Comparison of ENCODE assay signal across 1 fruit fly cellular context in genomic region chr2L:14461066-14461465, dm6.
TF ChIP-seq lines count a peak whose summit lies in the region.

No protein-coding gene starts in this region.

TF ChIP-seq in whole organism, embryonic, 481 proteins besides CTCF, POLR2A, EP300 and RAD21 (continued from another document and continues in another):
- TF ChIP-seq Max (GFP tag; optimal IDR thresholded peaks at IDR 0.05; lab: Kevin White, UChicago) (peak; percentile 69), CG16779 (GFP tag; IDR thresholded peaks at IDR 0.05; lab: Robert Waterston, UW) (no peak), Hey (tag; optimal IDR thresholded peaks at IDR 0.05; lab: Kevin White, UChicago) (no peak), Dip2 (GFP tag; IDR thresholded peaks at IDR 0.05; lab: Robert Waterston, UW) (no peak), lilli (GFP tag; optimal IDR thresholded peaks at IDR 0.05; lab: Kevin White, UChicago) (peak; percentile 81), CG17361 (GFP tag; IDR thresholded peaks at IDR 0.05; lab: Robert Waterston, UW) (peak; percentile 77), CG34376 (GFP tag; optimal IDR thresholded peaks at IDR 0.05; lab: Kevin White, UChicago) (no peak), vfl (GFP tag; optimal IDR thresholded peaks at IDR 0.05; lab: Kevin White, UChicago) (peak; percentile 49), CG11560 (tag; IDR thresholded peaks at IDR 0.05; lab: Robert Waterston, UW) (peak; percentile 48; the same call in 1 of the 3 replicates), CG9797 (GFP tag; optimal IDR thresholded peaks at IDR 0.05; lab: Kevin White, UChicago) (no peak), tup (GFP tag; optimal IDR thresholded peaks at IDR 0.05; lab: Kevin White, UChicago) (peak; percentile 44), ATbp (GFP tag; optimal IDR thresholded peaks at IDR 0.05; lab: Kevin White, UChicago) (peak; percentile 58), CG10654 (GFP tag; optimal IDR thresholded peaks at IDR 0.05; lab: Kevin White, UChicago) (peak; percentile 64), MBD-R2 (GFP tag; IDR thresholded peaks at IDR 0.05; lab: Robert Waterston, UW) (no peak; the same call in 1 of the 2 replicates), CG14014 (GFP tag; IDR thresholded peaks at IDR 0.05; lab: Robert Waterston, UW) (peak; percentile 63), Blimp-1 (GFP tag; optimal IDR thresholded peaks at IDR 0.05; lab: Kevin White, UChicago) (peak; percentile 66), Ets65A (GFP tag; lab: Kevin White, UChicago) (peak; percentile 96), CG9609 (GFP tag; optimal IDR thresholded peaks at IDR 0.05; lab: Kevin White, UChicago) (peak; percentile 70), az2 (GFP tag; optimal IDR thresholded peaks at IDR 0.05; lab: Kevin White, UChicago) (peak; percentile 85), slp2 (GFP tag; optimal IDR thresholded peaks at IDR 0.05; lab: Kevin White, UChicago) (peak; percentile 81), Jarid2 (GFP tag; optimal IDR thresholded peaks at IDR 0.05; lab: Kevin White, UChicago) (peak; percentile 38), jing (GFP tag; optimal IDR thresholded peaks at IDR 0.05; lab: Kevin White, UChicago) (peak; percentile 57), bab2 (GFP tag; optimal IDR thresholded peaks at IDR 0.05; lab: Kevin White, UChicago) (peak; percentile 84), h (optimal IDR thresholded peaks at IDR 0.05; lab: Kevin White, UChicago) (no peak), tx (GFP tag; optimal IDR thresholded peaks at IDR 0.05; lab: Kevin White, UChicago) (peak; percentile 74), chif (GFP tag; optimal IDR thresholded peaks at IDR 0.05; lab: Kevin White, UChicago) (peak; percentile 91 to 92), wdn (GFP tag; IDR thresholded peaks at IDR 0.05; lab: Robert Waterston, UW) (peak; percentile 60; the same call in 1 of the 2 replicates), sisA (GFP tag; IDR thresholded peaks at IDR 0.05; lab: Robert Waterston, UW) (peak; percentile 69), CG15011 (GFP tag; optimal IDR thresholded peaks at IDR 0.05; lab: Kevin White, UChicago) (peak; percentile 45), GATAe (GFP tag; conservative IDR thresholded peaks at IDR 0.05; lab: Robert Waterston, UW) (no peak), tna (GFP tag; IDR thresholded peaks at IDR 0.05; lab: Robert Waterston, UW; ENCODE audit: partially characterized antibody) (no peak), jumu (GFP tag; optimal IDR thresholded peaks at IDR 0.05; lab: Kevin White, UChicago) (peak; percentile 73), CG17612 (GFP tag; IDR thresholded peaks at IDR 0.05; lab: Robert Waterston, UW) (no peak), CG10979 (tag; optimal IDR thresholded peaks at IDR 0.05; lab: Kevin White, UChicago) (peak; percentile 90), dysf (GFP tag; IDR thresholded peaks at IDR 0.05; lab: Robert Waterston, UW) (peak; percentile 79), D (optimal IDR thresholded peaks at IDR 0.05; lab: Kevin White, UChicago) (no peak), D (GFP tag; optimal IDR thresholded peaks at IDR 0.05; lab: Kevin White, UChicago) (peak; percentile 86), pho (GFP tag; optimal IDR thresholded peaks at IDR 0.05; lab: Kevin White, UChicago) (peak; percentile 60), cad (GFP tag; optimal IDR thresholded peaks at IDR 0.05; lab: Kevin White, UChicago) (no peak), CG16813 (GFP tag; IDR thresholded peaks at IDR 0.05; lab: Robert Waterston, UW; ENCODE audit: partially characterized antibody) (no peak), CG10543 (GFP tag; optimal IDR thresholded peaks at IDR 0.05; lab: Kevin White, UChicago) (peak; percentile 3), CG7839 (tag; optimal IDR thresholded peaks at IDR 0.05; lab: Kevin White, UChicago) (peak; percentile 84), Dad (GFP tag; optimal IDR thresholded peaks at IDR 0.05; lab: Kevin White, UChicago) (peak; percentile 54), sob (GFP tag; IDR thresholded peaks at IDR 0.05; lab: Robert Waterston, UW) (no peak), CG13296 (GFP tag; optimal IDR thresholded peaks at IDR 0.05; lab: Kevin White, UChicago) (peak; percentile 20), CG8388 (GFP tag; optimal IDR thresholded peaks at IDR 0.05; lab: Kevin White, UChicago) (peak; percentile 88), CG8290 (GFP tag; optimal IDR thresholded peaks at IDR 0.05; lab: Kevin White, UChicago) (peak; percentile 89), CG8290 (tag; optimal IDR thresholded peaks at IDR 0.05; lab: Kevin White, UChicago) (peak; percentile 33 to 72), ham (GFP tag; IDR thresholded peaks at IDR 0.05; lab: Robert Waterston, UW) (0 out of 2 replicates have a peak, but pooled peaks have one; percentile 45), CrebB (tag; optimal IDR thresholded peaks at IDR 0.05; lab: Kevin White, UChicago) (peak; percentile 71), Hsf (GFP tag; optimal IDR thresholded peaks at IDR 0.05; lab: Kevin White, UChicago) (peak; percentile 88), CG7271 (tag; optimal IDR thresholded peaks at IDR 0.05; lab: Kevin White, UChicago) (no peak), gcm2 (GFP tag; optimal IDR thresholded peaks at IDR 0.05; lab: Kevin White, UChicago) (peak; percentile 46), CG33557 (GFP tag; optimal IDR thresholded peaks at IDR 0.05; lab: Kevin White, UChicago) (peak; percentile 91), luna (GFP tag; optimal IDR thresholded peaks at IDR 0.05; lab: Kevin White, UChicago) (peak; percentile 7), CG30403 (GFP tag; optimal IDR thresholded peaks at IDR 0.05; lab: Kevin White, UChicago) (peak; percentile 83), CG15269 (tag; optimal IDR thresholded peaks at IDR 0.05; lab: Kevin White, UChicago) (peak; percentile 80), CG15514 (GFP tag; optimal IDR thresholded peaks at IDR 0.05; lab: Kevin White, UChicago) (peak; percentile 16), Adf1 (GFP tag; IDR thresholded peaks at IDR 0.05; lab: Robert Waterston, UW) (0 out of 2 replicates have a peak, but pooled peaks have one; percentile 17), lola (GFP tag; optimal IDR thresholded peaks at IDR 0.05; lab: Kevin White, UChicago) (peak in 1 of 3 experiments; percentile 90), pros (GFP tag; optimal IDR thresholded peaks at IDR 0.05; lab: Kevin White, UChicago) (no peak), bcd (GFP tag; optimal IDR thresholded peaks at IDR 0.05; lab: Kevin White, UChicago) (peak; percentile 66), CG7786 (GFP tag; optimal IDR thresholded peaks at IDR 0.05; lab: Kevin White, UChicago) (peak; percentile 76), CG43689 (GFP tag; IDR thresholded peaks at IDR 0.05; lab: Robert Waterston, UW) (0 out of 2 replicates have a peak, but pooled peaks have one; percentile 8), slbo (GFP tag; IDR thresholded peaks at IDR 0.05; lab: Robert Waterston, UW) (peak; percentile 54), CG6765 (GFP tag; optimal IDR thresholded peaks at IDR 0.05; lab: Kevin White, UChicago) (no peak), CG4404 (GFP tag; IDR thresholded peaks at IDR 0.05; lab: Robert Waterston, UW) (peak; percentile 95), ttk (GFP tag; IDR thresholded peaks at IDR 0.05; lab: Robert Waterston, UW) (no peak; the same call in 1 of the 2 replicates), hth (optimal IDR thresholded peaks at IDR 0.05; lab: Kevin White, UChicago) (peak; percentile 15), tio (GFP tag; optimal IDR thresholded peaks at IDR 0.05; lab: Kevin White, UChicago) (peak; percentile 83), exex (tag; optimal IDR thresholded peaks at IDR 0.05; lab: Kevin White, UChicago) (no peak), CG7556 (GFP tag; optimal IDR thresholded peaks at IDR 0.05; lab: Kevin White, UChicago) (peak; percentile 85), Neu2 (GFP tag; optimal IDR thresholded peaks at IDR 0.05; lab: Kevin White, UChicago; ENCODE audit: borderline replicate concordance) (peak; percentile 72), br (optimal IDR thresholded peaks at IDR 0.05; lab: Kevin White, UChicago) (no peak), Hr78 (GFP tag; optimal IDR thresholded peaks at IDR 0.05; lab: Kevin White, UChicago) (no peak), CG7963 (GFP tag; IDR thresholded peaks at IDR 0.05; lab: Robert Waterston, UW; ENCODE audit: partially characterized antibody) (no peak), nau (GFP tag; optimal IDR thresholded peaks at IDR 0.05; lab: Kevin White, UChicago) (peak; percentile 7), Hr3 (GFP tag; optimal IDR thresholded peaks at IDR 0.05; lab: Kevin White, UChicago) (peak; percentile 69), CG7987 (GFP tag; optimal IDR thresholded peaks at IDR 0.05; lab: Kevin White, UChicago) (no peak), rib (GFP tag; IDR thresholded peaks at IDR 0.05; lab: Robert Waterston, UW) (no peak), CG17802 (tag; optimal IDR thresholded peaks at IDR 0.05; lab: Kevin White, UChicago) (no peak), pfk (GFP tag; optimal IDR thresholded peaks at IDR 0.05; lab: Kevin White, UChicago) (no peak), CG11723 (GFP tag; optimal IDR thresholded peaks at IDR 0.05; lab: Kevin White, UChicago) (peak; percentile 69), dmrt11E (tag; optimal IDR thresholded peaks at IDR 0.05; lab: Kevin White, UChicago) (peak; percentile 96), CG10462 (GFP tag; optimal IDR thresholded peaks at IDR 0.05; lab: Kevin White, UChicago) (peak; percentile 79), seq (GFP tag; IDR thresholded peaks at IDR 0.05; lab: Robert Waterston, UW) (peak; percentile 68; the same call in 1 of the 2 replicates), CG5245 (GFP tag; optimal IDR thresholded peaks at IDR 0.05; lab: Kevin White, UChicago) (peak; percentile 77), kah (GFP tag; optimal IDR thresholded peaks at IDR 0.05; lab: Kevin White, UChicago) (peak; percentile 25), wor (GFP tag; IDR thresholded peaks at IDR 0.05; lab: Robert Waterston, UW) (peak; percentile 54), Dbx (GFP tag; IDR thresholded peaks at IDR 0.05; lab: Robert Waterston, UW) (peak; percentile 66; the same call in 1 of the 3 replicates), CG31224 (GFP tag; IDR thresholded peaks at IDR 0.05; lab: Robert Waterston, UW) (peak; percentile 62), nom (GFP tag; optimal IDR thresholded peaks at IDR 0.05; lab: Kevin White, UChicago) (no peak), knrl (GFP tag; IDR thresholded peaks at IDR 0.05; lab: Robert Waterston, UW; ENCODE audit: partially characterized antibody) (no peak), NC2β (GFP tag; optimal IDR thresholded peaks at IDR 0.05; lab: Kevin White, UChicago) (peak; percentile 82), bigmax (GFP tag; optimal IDR thresholded peaks at IDR 0.05; lab: Kevin White, UChicago) (no peak), pzg (GFP tag; optimal IDR thresholded peaks at IDR 0.05; lab: Kevin White, UChicago) (no peak), CG9817 (tag; optimal IDR thresholded peaks at IDR 0.05; lab: Kevin White, UChicago) (peak; percentile 58), ci (GFP tag; IDR thresholded peaks at IDR 0.05; lab: Robert Waterston, UW) (peak; percentile 85), H15 (GFP tag; IDR thresholded peaks at IDR 0.05; lab: Robert Waterston, UW) (peak; percentile 43; the same call in 1 of the 3 replicates), CG10431 (GFP tag; optimal IDR thresholded peaks at IDR 0.05; lab: Kevin White, UChicago) (peak; percentile 4), CG4707 (GFP tag; optimal IDR thresholded peaks at IDR 0.05; lab: Kevin White, UChicago) (peak; percentile 59), twi (tag; optimal IDR thresholded peaks at IDR 0.05; lab: Kevin White, UChicago) (peak; percentile 84), HLH3B (GFP tag; IDR thresholded peaks at IDR 0.05; lab: Robert Waterston, UW) (peak; percentile 81), mirr (GFP tag; optimal IDR thresholded peaks at IDR 0.05; lab: Kevin White, UChicago) (no peak), grn (GFP tag; optimal IDR thresholded peaks at IDR 0.05; lab: Kevin White, UChicago) (peak; percentile 66), B-H1 (GFP tag; IDR thresholded peaks at IDR 0.05; lab: Robert Waterston, UW) (peak; percentile 44; the same call in 2 of the 3 replicates), CG4424 (GFP tag; optimal IDR thresholded peaks at IDR 0.05; lab: Kevin White, UChicago) (peak; percentile 75), CG10565 (GFP tag; optimal IDR thresholded peaks at IDR 0.05; lab: Kevin White, UChicago) (peak; percentile 65), CG15479 (GFP tag; optimal IDR thresholded peaks at IDR 0.05; lab: Kevin White, UChicago) (peak; percentile 41), CG15696 (tag; optimal IDR thresholded peaks at IDR 0.05; lab: Kevin White, UChicago) (peak; percentile 94), dan (GFP tag; IDR thresholded peaks at IDR 0.05; lab: Robert Waterston, UW) (peak; percentile 89), CG4854 (GFP tag; optimal IDR thresholded peaks at IDR 0.05; lab: Kevin White, UChicago) (peak; percentile 73), CG17912 (GFP tag; optimal IDR thresholded peaks at IDR 0.05; lab: Kevin White, UChicago) (no peak), CG1233 (GFP tag; optimal IDR thresholded peaks at IDR 0.05; lab: Kevin White, UChicago) (peak; percentile 58), Sry-δ (GFP tag; optimal IDR thresholded peaks at IDR 0.05; lab: Kevin White, UChicago) (peak; percentile 41), corto (GFP tag; optimal IDR thresholded peaks at IDR 0.05; lab: Kevin White, UChicago) (no peak), abd-A (tag; optimal IDR thresholded peaks at IDR 0.05; lab: Kevin White, UChicago) (no peak), chinmo (GFP tag; IDR thresholded peaks at IDR 0.05; lab: Robert Waterston, UW; ENCODE audit: partially characterized antibody) (no peak), otp (GFP tag; IDR thresholded peaks at IDR 0.05; lab: Robert Waterston, UW) (peak; percentile 79; the same call in 2 of the 3 replicates), HmgZ (tag; optimal IDR thresholded peaks at IDR 0.05; lab: Kevin White, UChicago) (peak; percentile 29), CG6689 (GFP tag; IDR thresholded peaks at IDR 0.05; lab: Robert Waterston, UW) (peak; percentile 83), trem (tag; optimal IDR thresholded peaks at IDR 0.05; lab: Kevin White, UChicago) (peak; percentile 73), chm (GFP tag; IDR thresholded peaks at IDR 0.05; lab: Robert Waterston, UW) (peak; percentile 74), ewg (GFP tag; optimal IDR thresholded peaks at IDR 0.05; lab: Kevin White, UChicago) (peak; percentile 56), Mes4 (GFP tag; optimal IDR thresholded peaks at IDR 0.05; lab: Kevin White, UChicago) (peak; percentile 77), gfzf (GFP tag; optimal IDR thresholded peaks at IDR 0.05; lab: Kevin White, UChicago) (no peak), Fer1 (GFP tag; optimal IDR thresholded peaks at IDR 0.05; lab: Kevin White, UChicago) (peak; percentile 33), Antp (GFP tag; optimal IDR thresholded peaks at IDR 0.05; lab: Kevin White, UChicago) (peak; percentile 75), ssp (GFP tag; IDR thresholded peaks at IDR 0.05; lab: Robert Waterston, UW) (peak; percentile 58), ara (GFP tag; IDR thresholded peaks at IDR 0.05; lab: Robert Waterston, UW) (peak; percentile 93), CG9932 (GFP tag; IDR thresholded peaks at IDR 0.05; lab: Robert Waterston, UW) (peak; percentile 55), usp (GFP tag; optimal IDR thresholded peaks at IDR 0.05; lab: Kevin White, UChicago) (no peak)
